Worm (Caenorhabditis elegans) whole organism, L2 larva: ENCODE measurements around the gene nit-1.

Source experiments
- C34F6.9 ChIP-seq: fragments of 150-350 bp; optimal IDR thresholded peaks from 2 replicates; lab custom pipeline; 2014; ENCODE audit warnings: missing biosample characterization, missing genetic modification characterization
- F13H6.1 ChIP-seq: sonication (generic microtip); optimal IDR thresholded peaks from 2 replicates; lab custom pipeline; 2016; ENCODE audit warnings: missing genetic modification characterization, missing compliant biosample characterization
- R02D3.7 ChIP-seq: fragments of 150-350 bp; optimal IDR thresholded peaks from 2 replicates; lab custom pipeline; 2014; ENCODE audit warnings: missing biosample characterization, missing genetic modification characterization
- Y55F3AM.14 ChIP-seq: fragments of 200-800 bp; sonication (Bioruptor generic); optimal IDR thresholded peaks from 2 replicates; lab custom pipeline; 2018; ENCODE audit warnings: mild to moderate bottlenecking, missing genetic modification characterization, missing compliant biosample characterization
- ZK546.5 ChIP-seq: sonication (generic microtip); optimal IDR thresholded peaks from 2 replicates; lab custom pipeline; 2017; ENCODE audit warnings: missing biosample characterization, missing genetic modification characterization
- alr-1 ChIP-seq: fragments of 150-350 bp; optimal IDR thresholded peaks from 2 replicates; lab custom pipeline; 2014; ENCODE audit warnings: missing biosample characterization, missing genetic modification characterization
- aly-2 ChIP-seq: fragments of 150-350 bp; optimal IDR thresholded peaks from 2 replicates; lab custom pipeline; 2014; ENCODE audit warnings: missing biosample characterization, missing genetic modification characterization
- ama-1 ChIP-seq: fragments of 150-350 bp; optimal IDR thresholded peaks from 2 replicates; lab custom pipeline; 2018; ENCODE audit warnings: inconsistent platforms
- blmp-1 ChIP-seq: sonication (generic microtip); optimal IDR thresholded peaks from 2 replicates; lab custom pipeline; 2017; ENCODE audit warnings: missing genetic modification characterization, mild to moderate bottlenecking, missing compliant biosample characterization, antibody characterized with exemption, moderate library complexity; ENCODE audit not compliant: insufficient read depth
- ceh-16 ChIP-seq: fragments of 150-350 bp; optimal IDR thresholded peaks from 2 replicates; lab custom pipeline; 2014; ENCODE audit warnings: missing biosample characterization, missing genetic modification characterization
- ceh-82 ChIP-seq: fragments of 150-350 bp; optimal IDR thresholded peaks from 2 replicates; lab custom pipeline; 2014; ENCODE audit warnings: missing biosample characterization, missing genetic modification characterization
- crh-2 ChIP-seq: sonication (generic microtip); optimal IDR thresholded peaks from 2 replicates; lab custom pipeline; 2017; ENCODE audit warnings: missing biosample characterization, missing genetic modification characterization
- dmd-4 ChIP-seq: sonication (generic microtip); optimal IDR thresholded peaks from 2 replicates; lab custom pipeline; 2017; ENCODE audit warnings: missing biosample characterization, missing genetic modification characterization
- egl-27 ChIP-seq: sonication (generic microtip); optimal IDR thresholded peaks from 3 replicates; lab custom pipeline; 2017; ENCODE audit warnings: missing biosample characterization, missing genetic modification reagents, missing genetic modification characterization
- elt-1 ChIP-seq: fragments of 150-350 bp; optimal IDR thresholded peaks from 2 replicates; lab custom pipeline; 2014; ENCODE audit warnings: missing biosample characterization, missing genetic modification characterization
- elt-3 ChIP-seq: sonication (generic microtip); optimal IDR thresholded peaks from 2 replicates; lab custom pipeline; 2017; ENCODE audit warnings: missing biosample characterization, missing genetic modification characterization
- fos-1 ChIP-seq: fragments of 150-350 bp; optimal IDR thresholded peaks from 2 replicates; lab custom pipeline; 2014; ENCODE audit warnings: missing biosample characterization, missing genetic modification characterization
- gmeb-1 ChIP-seq: fragments of 150-350 bp; optimal IDR thresholded peaks from 2 replicates; lab custom pipeline; 2014; ENCODE audit warnings: missing biosample characterization, missing genetic modification characterization
- lin-11 ChIP-seq: fragments of 150-350 bp; sonication (generic microtip); optimal IDR thresholded peaks from 2 replicates; lab custom pipeline; 2014; ENCODE audit warnings: missing biosample characterization, missing genetic modification characterization, inconsistent platforms, mixed read lengths
- lin-13 ChIP-seq: fragments of 150-350 bp; optimal IDR thresholded peaks from 2 replicates; lab custom pipeline; 2014; ENCODE audit warnings: missing biosample characterization, missing genetic modification reagents, missing genetic modification characterization
- lin-39 ChIP-seq: fragments of 150-350 bp; optimal IDR thresholded peaks from 2 replicates; lab custom pipeline; 2014; ENCODE audit warnings: missing biosample characterization, missing genetic modification reagents, missing genetic modification characterization
- lsy-2 ChIP-seq, 2 experiments: fragments of 150-350 bp in 1 of 2; sonication (generic microtip) in 1 of 2; optimal IDR thresholded peaks; 2 replicates each; lab custom pipeline; 2014 to 2017; ENCODE audit warnings: missing biosample characterization in 2 of 2, missing genetic modification characterization in 2 of 2
- mab-5 ChIP-seq: fragments of 150-350 bp; optimal IDR thresholded peaks from 2 replicates; lab custom pipeline; 2014; ENCODE audit warnings: missing biosample characterization, missing genetic modification characterization
- mbf-1 ChIP-seq: sonication (generic microtip); optimal IDR thresholded peaks from 2 replicates; lab custom pipeline; 2017; ENCODE audit warnings: missing biosample characterization, missing genetic modification characterization
- mdl-1 ChIP-seq, 2 experiments: fragments of 150-350 bp in 1 of 2; sonication (generic microtip) in 1 of 2; optimal IDR thresholded peaks; 2 replicates each; lab custom pipeline; 2017; ENCODE audit warnings: missing biosample characterization in 2 of 2, missing genetic modification characterization in 2 of 2
- nhr-10 ChIP-seq: sonication (generic microtip); optimal IDR thresholded peaks from 2 replicates; lab custom pipeline; 2017; ENCODE audit warnings: missing biosample characterization, missing genetic modification characterization
- nhr-11 ChIP-seq: fragments of 150-350 bp; optimal IDR thresholded peaks from 2 replicates; lab custom pipeline; 2014; ENCODE audit warnings: missing biosample characterization, missing genetic modification characterization
- nhr-12 ChIP-seq: fragments of 150-350 bp; optimal IDR thresholded peaks from 2 replicates; lab custom pipeline; 2014; ENCODE audit warnings: missing biosample characterization, missing genetic modification characterization
- nhr-129 ChIP-seq: fragments of 150-350 bp; optimal IDR thresholded peaks from 2 replicates; lab custom pipeline; 2014; ENCODE audit warnings: missing biosample characterization, missing genetic modification characterization
- nhr-21 ChIP-seq: fragments of 150-350 bp; optimal IDR thresholded peaks from 2 replicates; lab custom pipeline; 2014; ENCODE audit warnings: missing biosample characterization, missing genetic modification characterization
- nhr-23 ChIP-seq: fragments of 150-350 bp; optimal IDR thresholded peaks from 2 replicates; lab custom pipeline; 2014; ENCODE audit warnings: missing biosample characterization, missing genetic modification reagents, missing genetic modification characterization
- nhr-237 ChIP-seq: fragments of 150-350 bp; optimal IDR thresholded peaks from 2 replicates; lab custom pipeline; 2014; ENCODE audit warnings: missing biosample characterization, missing genetic modification characterization
- nhr-25 ChIP-seq: fragments of 150-350 bp; sonication (generic microtip); optimal IDR thresholded peaks from 3 replicates; lab custom pipeline; 2014; ENCODE audit warnings: missing biosample characterization, missing genetic modification characterization
- nhr-6 ChIP-seq: fragments of 150-350 bp; optimal IDR thresholded peaks from 2 replicates; lab custom pipeline; 2014; ENCODE audit warnings: missing biosample characterization, missing genetic modification characterization
- nhr-77 ChIP-seq: fragments of 150-350 bp; optimal IDR thresholded peaks from 2 replicates; lab custom pipeline; 2014; ENCODE audit warnings: missing biosample characterization, missing genetic modification characterization
- peb-1 ChIP-seq: fragments of 150-350 bp; optimal IDR thresholded peaks from 2 replicates; lab custom pipeline; 2014; ENCODE audit warnings: missing biosample characterization, missing genetic modification characterization
- sem-4 ChIP-seq: fragments of 150-350 bp; optimal IDR thresholded peaks from 2 replicates; lab custom pipeline; 2014; ENCODE audit warnings: missing biosample characterization, missing genetic modification reagents, missing genetic modification characterization
- skn-1 ChIP-seq: sonication (generic microtip); optimal IDR thresholded peaks from 2 replicates; lab custom pipeline; 2017; ENCODE audit warnings: missing biosample characterization, missing genetic modification characterization
- sma-3 ChIP-seq: sonication (generic microtip); optimal IDR thresholded peaks from 2 replicates; lab custom pipeline; 2016; ENCODE audit warnings: missing genetic modification reagents, missing genetic modification characterization, missing compliant biosample characterization
- sma-9 ChIP-seq, 2 experiments: fragments of 150-350 bp in 1 of 2; sonication (generic microtip) in 1 of 2; optimal IDR thresholded peaks; 2 replicates each; lab custom pipeline; 2014 to 2016; ENCODE audit warnings: missing genetic modification characterization in 2 of 2, mild to moderate bottlenecking in 1 of 2, missing biosample characterization in 1 of 2, missing compliant biosample characterization in 1 of 2, missing genetic modification reagents in 1 of 2, moderate library complexity in 1 of 2
- snpc-4 ChIP-seq: fragments of 150-350 bp; optimal IDR thresholded peaks from 2 replicates; lab custom pipeline; 2014; ENCODE audit warnings: missing biosample characterization, missing genetic modification characterization
- unc-39 ChIP-seq: fragments of 150-350 bp; optimal IDR thresholded peaks from 2 replicates; lab custom pipeline; 2014; ENCODE audit warnings: missing biosample characterization, missing genetic modification characterization
- unc-55 ChIP-seq: fragments of 150-350 bp; sonication (generic microtip); optimal IDR thresholded peaks from 3 replicates; lab custom pipeline; 2014; ENCODE audit warnings: missing biosample characterization, missing genetic modification reagents, missing genetic modification characterization
- unc-62 ChIP-seq: fragments of 150-350 bp; optimal IDR thresholded peaks from 2 replicates; lab custom pipeline; 2014; ENCODE audit warnings: missing biosample characterization, missing genetic modification reagents, missing genetic modification characterization
- zag-1 ChIP-seq: fragments of 150-350 bp; optimal IDR thresholded peaks from 2 replicates; lab custom pipeline; 2014; ENCODE audit warnings: missing biosample characterization, missing genetic modification characterization
- ztf-1 ChIP-seq: fragments of 200-800 bp; sonication (Bioruptor generic); conservative IDR thresholded peaks from 2 replicates; pipeline ENCODE4 v1.3.6; 2022; ENCODE audit warnings: missing genetic modification characterization, missing compliant biosample characterization
- ztf-11 ChIP-seq: sonication (generic microtip); optimal IDR thresholded peaks from 2 replicates; lab custom pipeline; 2017; ENCODE audit warnings: missing biosample characterization, missing genetic modification characterization
- ztf-4 ChIP-seq: fragments of 150-350 bp; optimal IDR thresholded peaks from 2 replicates; lab custom pipeline; 2014; ENCODE audit warnings: missing biosample characterization, missing genetic modification characterization

Gene nit-1

DNA sequence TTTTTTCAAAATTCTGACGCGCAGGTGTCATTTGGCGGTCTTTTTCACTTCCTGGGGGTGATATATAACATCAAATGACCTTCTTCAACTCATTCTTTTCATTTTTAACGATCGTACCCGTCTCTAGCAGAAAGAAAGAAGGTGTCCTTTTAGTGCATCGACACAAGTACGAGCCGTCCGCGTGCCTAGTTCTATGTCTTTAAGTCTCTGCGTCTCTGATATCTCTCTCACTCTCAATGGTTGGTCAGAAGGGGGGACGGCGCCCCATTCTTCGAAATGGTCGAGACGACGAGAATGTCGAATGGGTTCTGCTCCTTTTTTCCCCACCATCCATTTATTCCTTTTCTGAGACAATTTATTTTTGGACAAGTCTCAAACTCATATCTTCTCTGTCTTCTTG is 33.7 kb downstream of the nit-1 start:
- TF ChIP-seq lsy-2 (tag; optimal IDR thresholded peaks at IDR 0.05; lab: Kevin White, UChicago) (peak in 1 of 2 experiments; percentile 64), nhr-237 (tag; lab: Kevin White, UChicago) (no peak), dmd-4 (no peak), Y55F3AM.14 (no peak), skn-1 (no peak), ZK546.5 (tag; lab: Kevin White, UChicago) (no peak), F13H6.1 (tag; lab: Kevin White, UChicago) (peak; percentile 17), nhr-77 (tag; lab: Kevin White, UChicago) (no peak), sma-9 (GFP tag; optimal IDR thresholded peaks at IDR 0.05; lab: Kevin White, UChicago) (peak; percentile 75), sma-9 (tag; optimal IDR thresholded peaks at IDR 0.05; lab: Kevin White, UChicago) (no peak), alr-1 (no peak), fos-1 (peak; percentile 16), nhr-23 (tag; lab: Kevin White, UChicago) (no peak), nhr-12 (no peak), ztf-11 (tag; lab: Kevin White, UChicago) (no peak), nhr-21 (tag; lab: Kevin White, UChicago) (peak; percentile 42), ztf-4 (tag; lab: Kevin White, UChicago) (peak; percentile 15), lin-11 (no peak), blmp-1 (tag; lab: Kevin White, UChicago) (peak; percentile 36), sma-3 (GFP tag; lab: Kevin White, UChicago) (no peak), unc-55 (peak; percentile 35), C34F6.9 (tag; lab: Kevin White, UChicago) (peak; percentile 49), nhr-129 (peak; percentile 61), R02D3.7 (tag; lab: Kevin White, UChicago) (no peak), lin-39 (tag; lab: Kevin White, UChicago) (no peak), egl-27 (tag; lab: Kevin White, UChicago) (no peak), elt-1 (tag; lab: Kevin White, UChicago) (no peak), ceh-16 (no peak), ceh-82 (tag; lab: Kevin White, UChicago) (no peak), peb-1 (no peak), nhr-25 (tag; lab: Kevin White, UChicago) (peak; percentile 15), aly-2 (tag; lab: Kevin White, UChicago) (no peak), lin-13 (no peak), nhr-6 (tag; lab: Kevin White, UChicago) (peak; percentile 21), elt-3 (tag; lab: Kevin White, UChicago) (no peak), mdl-1 (tag; optimal IDR thresholded peaks at IDR 0.05; lab: Kevin White, UChicago) (peak; percentile 48 to 56), mbf-1 (tag; lab: Kevin White, UChicago) (no peak), nhr-10 (tag; lab: Kevin White, UChicago) (no peak), mab-5 (tag; lab: Kevin White, UChicago) (peak; percentile 9), zag-1 (no peak), unc-62 (GFP tag; lab: Kevin White, UChicago) (no peak), sem-4 (tag; lab: Kevin White, UChicago) (no peak), snpc-4 (no peak), unc-39 (no peak), nhr-11 (tag; lab: Kevin White, UChicago) (no peak), ama-1 (lab: Kevin White, UChicago) (no peak), crh-2 (tag; lab: Kevin White, UChicago) (peak; percentile 25), ztf-1 (GFP tag; lab: Robert Waterston, UW) (no peak), gmeb-1 (no peak)
